Worm (Caenorhabditis elegans) whole organism, L4/young adult: ENCODE data around the gene srab-24.

Experiments
- dao-5 ChIP-seq: sonication (generic microtip); optimal IDR thresholded peaks from 2 replicates; lab custom pipeline; 2016; ENCODE audit warnings: missing genotype, missing genetic modification characterization, moderate library complexity, missing compliant biosample characterization
- him-1 ChIP-seq: sonication (generic microtip); optimal IDR thresholded peaks from 2 replicates; lab custom pipeline; 2016; ENCODE audit warnings: missing genotype, missing genetic modification reagents, missing genetic modification characterization, missing compliant biosample characterization

ce11 chrIV:14244357-14244756 is 5.7 kb downstream of the srab-24 start, which contains the start of gene Y64G10A.2:
- TF ChIP-seq dao-5 (tag; lab: Kevin White, UChicago) (no peak), him-1 (tag; lab: Kevin White, UChicago) (no peak)
